Worm (Caenorhabditis elegans): ENCODE measurements around the gene B0507.3.
"Not testable (repeated sequence)": the region's sequence is repeated elsewhere in the genome, so short reads cannot be mapped to it uniquely, and the experiment has no call there.

B0507.3 gene

DNA sequence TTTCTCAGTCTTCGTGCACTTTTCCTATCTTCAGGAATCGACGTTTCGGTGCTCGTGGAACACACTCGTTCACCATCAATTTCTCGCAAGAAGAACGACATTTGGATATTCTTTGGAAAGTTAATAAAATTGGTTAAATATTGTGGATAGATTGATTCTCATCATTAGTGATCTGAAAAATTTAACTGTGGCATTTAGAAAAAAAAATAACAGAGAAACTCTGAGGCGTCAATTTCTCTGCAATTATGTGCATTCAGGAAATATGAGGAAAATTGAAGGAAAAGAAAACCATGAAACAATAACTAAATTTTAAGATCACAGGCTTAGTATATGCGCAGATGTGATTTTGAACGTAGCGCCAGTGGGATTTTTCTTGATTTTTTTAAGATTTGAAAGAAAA, 51.1 kb downstream of the B0507.3 start, which contains the start of gene rpm-1:
TSS of gene rpm-1 (minus strand) at position 101 of the 400 bp plus-strand sequence.
- TF ChIP-seq fos-1 (tag; optimal IDR thresholded peaks at IDR 0.05); sea-2 (GFP tag; optimal IDR thresholded peaks at IDR 0.05); nfya-1 (tag; optimal IDR thresholded peaks at IDR 0.05; ENCODE audit: insufficient read depth): not testable (repeated sequence)
